Fruit fly (Drosophila melanogaster) whole organism, prepupa: ENCODE results near the gene CG43759.

Experiments used
- Blimp-1 ChIP-seq: fragments of 200-800 bp; sonication (Bioruptor generic); optimal IDR thresholded peaks from 3 replicates; lab custom pipeline; 2017; ENCODE audit warnings: missing biosample characterization, missing genetic modification characterization, mild to moderate bottlenecking, moderate library complexity, missing genetic modification reagents
- CG10631 ChIP-seq: fragments of 200-800 bp; sonication (Bioruptor generic); optimal IDR thresholded peaks from 2 replicates; lab custom pipeline; 2016; ENCODE audit warnings: missing biosample characterization, missing genetic modification characterization
- CG10669 ChIP-seq: fragments of 200-800 bp; sonication (Bioruptor generic); optimal IDR thresholded peaks from 3 replicates; lab custom pipeline; 2018; ENCODE audit warnings: missing biosample characterization, mild to moderate bottlenecking, missing genetic modification characterization, moderate library complexity
- CG11902 ChIP-seq: fragments of 200-800 bp; sonication (Bioruptor generic); optimal IDR thresholded peaks from 3 replicates; lab custom pipeline; 2016; ENCODE audit warnings: missing biosample characterization, missing genetic modification characterization
- CG15336 ChIP-seq: fragments of 200-800 bp; sonication (Bioruptor generic); IDR thresholded peaks from 2 replicates; pipeline ENCODE4 v1.3.6; 2022; ENCODE audit warnings: missing biosample characterization, missing genetic modification characterization
- CG32006 ChIP-seq: fragments of 200-800 bp; sonication (Bioruptor generic); optimal IDR thresholded peaks from 3 replicates; lab custom pipeline; 2017; ENCODE audit warnings: missing biosample characterization, mild to moderate bottlenecking, missing genetic modification characterization
- CG34406 ChIP-seq: fragments of 200-800 bp; sonication (Bioruptor generic); optimal IDR thresholded peaks from 3 replicates; lab custom pipeline; 2016; ENCODE audit warnings: missing biosample characterization, missing genetic modification characterization
- CG3919 ChIP-seq: fragments of 200-800 bp; sonication (Bioruptor generic); optimal IDR thresholded peaks from 3 replicates; lab custom pipeline; 2016; ENCODE audit warnings: missing biosample characterization, missing genetic modification characterization
- CG6163 ChIP-seq: fragments of 200-800 bp; sonication (Bioruptor generic); IDR thresholded peaks from 3 replicates; pipeline ENCODE4 v1.3.6; 2022; ENCODE audit warnings: missing biosample characterization, missing genetic modification characterization
- CG6276 ChIP-seq: fragments of 200-800 bp; sonication (Bioruptor generic); optimal IDR thresholded peaks from 2 replicates; lab custom pipeline; 2017; ENCODE audit warnings: missing biosample characterization, mild to moderate bottlenecking, missing genetic modification characterization
- CG6792 ChIP-seq: fragments of 200-800 bp; sonication (Bioruptor generic); optimal IDR thresholded peaks from 3 replicates; lab custom pipeline; 2016; ENCODE audit warnings: missing biosample characterization, missing genetic modification characterization
- CG6808 ChIP-seq: fragments of 200-800 bp; sonication (Bioruptor generic); optimal IDR thresholded peaks from 3 replicates; lab custom pipeline; 2017; ENCODE audit warnings: missing biosample characterization, missing genetic modification characterization, mild to moderate bottlenecking, moderate library complexity, missing genetic modification reagents
- CG6854 ChIP-seq: fragments of 200-800 bp; sonication (Bioruptor generic); optimal IDR thresholded peaks from 2 replicates; lab custom pipeline; 2017; ENCODE audit warnings: missing biosample characterization, mild to moderate bottlenecking, missing genetic modification characterization
- CG7368 ChIP-seq: fragments of 200-800 bp; sonication (Bioruptor generic); optimal IDR thresholded peaks from 3 replicates; lab custom pipeline; 2016; ENCODE audit warnings: missing biosample characterization, missing genetic modification characterization
- CG8119 ChIP-seq: fragments of 200-800 bp; sonication (Bioruptor generic); IDR thresholded peaks from 3 replicates; pipeline ENCODE4 v1.3.6; 2022; ENCODE audit warnings: missing biosample characterization, missing genetic modification characterization
- CG8319 ChIP-seq: fragments of 200-800 bp; sonication (Bioruptor generic); optimal IDR thresholded peaks from 3 replicates; lab custom pipeline; 2016; ENCODE audit warnings: missing biosample characterization, missing genetic modification characterization
- CG9139 ChIP-seq: fragments of 200-800 bp; sonication (Bioruptor generic); optimal IDR thresholded peaks from 3 replicates; lab custom pipeline; 2017; ENCODE audit warnings: missing biosample characterization, mild to moderate bottlenecking, missing genetic modification characterization
- Eip93F ChIP-seq: fragments of 200-800 bp; sonication (Bioruptor generic); optimal IDR thresholded peaks from 2 replicates; lab custom pipeline; 2016; ENCODE audit warnings: missing biosample characterization, mild to moderate bottlenecking, missing genetic modification characterization
- Ets96B ChIP-seq: fragments of 200-800 bp; optimal IDR thresholded peaks from 2 replicates; lab custom pipeline; 2019; ENCODE audit warnings: missing biosample characterization, mild to moderate bottlenecking, missing genetic modification characterization, moderate library complexity
- Gug ChIP-seq: fragments of 200-800 bp; sonication (Bioruptor generic); IDR thresholded peaks from 2 replicates; pipeline ENCODE4 v1.3.6; 2022; ENCODE audit warnings: missing biosample characterization, missing genetic modification characterization
- Hr39 ChIP-seq: fragments of 200-800 bp; sonication (Bioruptor generic); optimal IDR thresholded peaks from 2 replicates; lab custom pipeline; 2016; ENCODE audit warnings: missing biosample characterization, missing genetic modification characterization
- Met ChIP-seq: fragments of 200-800 bp; sonication (Bioruptor generic); optimal IDR thresholded peaks from 3 replicates; lab custom pipeline; 2016; ENCODE audit warnings: missing biosample characterization, missing genetic modification characterization
- Sox102F ChIP-seq: fragments of 200-800 bp; sonication (Bioruptor generic); optimal IDR thresholded peaks from 2 replicates; lab custom pipeline; 2016; ENCODE audit warnings: missing biosample characterization, mild to moderate bottlenecking, missing genetic modification characterization
- Sox15 ChIP-seq: fragments of 200-800 bp; sonication (Bioruptor generic); optimal IDR thresholded peaks from 3 replicates; lab custom pipeline; 2016; ENCODE audit warnings: missing biosample characterization, missing genetic modification characterization
- achi ChIP-seq: fragments of 200-800 bp; sonication (Bioruptor generic); optimal IDR thresholded peaks from 3 replicates; lab custom pipeline; 2016; ENCODE audit warnings: missing biosample characterization, missing genetic modification characterization
- dac ChIP-seq: fragments of 200-800 bp; sonication (Bioruptor generic); optimal IDR thresholded peaks from 2 replicates; lab custom pipeline; 2017; ENCODE audit warnings: missing biosample characterization, mild to moderate bottlenecking, missing genetic modification characterization
- dsx ChIP-seq: fragments of 200-800 bp; optimal IDR thresholded peaks from 3 replicates; lab custom pipeline; 2019; ENCODE audit warnings: missing biosample characterization, mild to moderate bottlenecking, missing genetic modification characterization, moderate library complexity; ENCODE audit not compliant: poor library complexity, severe bottlenecking
- fd59A ChIP-seq: fragments of 200-800 bp; sonication (Bioruptor generic); optimal IDR thresholded peaks from 2 replicates; lab custom pipeline; 2017; ENCODE audit warnings: missing biosample characterization, mild to moderate bottlenecking, missing genetic modification characterization, missing genetic modification reagents
- fkh ChIP-seq: fragments of 200-800 bp; sonication (Bioruptor generic); optimal IDR thresholded peaks from 3 replicates; lab custom pipeline; 2017; ENCODE audit warnings: missing biosample characterization, mild to moderate bottlenecking, missing genetic modification characterization, moderate library complexity
- lz ChIP-seq: fragments of 200-800 bp; sonication (Bioruptor generic); optimal IDR thresholded peaks from 3 replicates; lab custom pipeline; 2016; ENCODE audit warnings: missing biosample characterization, missing genetic modification characterization
- net ChIP-seq: fragments of 200-800 bp; sonication (Bioruptor generic); optimal IDR thresholded peaks from 3 replicates; lab custom pipeline; 2016; ENCODE audit warnings: missing biosample characterization, missing genetic modification characterization
- pdm3 ChIP-seq: fragments of 200-800 bp; sonication (Bioruptor generic); optimal IDR thresholded peaks from 3 replicates; lab custom pipeline; 2016; ENCODE audit warnings: missing biosample characterization, missing genetic modification characterization
- salr ChIP-seq, 2 experiments: fragments of 200-800 bp; sonication (Bioruptor generic); optimal IDR thresholded peaks; 3 replicates each; lab custom pipeline; 2016 to 2018; ENCODE audit warnings: missing biosample characterization in 2 of 2, missing genetic modification characterization in 2 of 2, mild to moderate bottlenecking in 1 of 2
- ss ChIP-seq, 2 experiments: fragments of 200-800 bp; sonication (Bioruptor generic); optimal IDR thresholded peaks; 2 replicates in 1 of 2; 3 replicates in 1 of 2; lab custom pipeline; 2017 to 2018; ENCODE audit warnings: mild to moderate bottlenecking in 2 of 2, missing biosample characterization in 2 of 2, missing genetic modification characterization in 2 of 2, moderate library complexity in 1 of 2
- svp ChIP-seq: fragments of 200-800 bp; sonication (Bioruptor generic); peaks from one replicate; lab custom pipeline; 2016; ENCODE audit warnings: missing biosample characterization, missing genetic modification characterization
- topi ChIP-seq: fragments of 200-800 bp; sonication (Bioruptor generic); optimal IDR thresholded peaks from 3 replicates; lab custom pipeline; 2016; ENCODE audit warnings: missing biosample characterization, missing genetic modification characterization
- vri ChIP-seq: fragments of 200-800 bp; sonication (Bioruptor generic); optimal IDR thresholded peaks from 3 replicates; lab custom pipeline; 2016; ENCODE audit warnings: missing biosample characterization, mild to moderate bottlenecking, missing genetic modification characterization

CG43759 gene

DNA sequence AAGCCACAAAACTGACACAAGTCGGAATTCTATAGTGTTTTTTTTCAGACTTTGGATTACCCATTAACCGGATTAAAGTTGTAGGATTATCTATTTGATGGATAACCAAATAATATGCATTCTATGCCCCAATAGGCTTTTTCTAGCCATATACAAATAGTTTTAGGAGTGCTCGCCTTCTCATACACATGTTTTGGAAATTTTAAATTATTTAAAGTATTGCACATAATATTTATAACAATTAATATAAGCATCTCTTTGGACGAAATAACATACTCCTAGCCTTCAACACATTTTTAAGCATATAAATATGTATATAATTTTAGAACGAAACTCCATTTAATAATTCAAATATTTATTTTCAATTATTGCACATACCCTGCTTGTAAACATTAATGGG, 705 bp upstream of the CG43759 start (continued):
- TF ChIP-seq dsx (GFP tag; lab: Kevin White, UChicago) (peak; percentile 49), net (peak; percentile 25), salr (GFP tag; optimal IDR thresholded peaks at IDR 0.05; lab: Kevin White, UChicago) (peak; percentile 1 to 18), CG34406 (GFP tag; lab: Kevin White, UChicago) (peak; percentile 32), CG10631 (GFP tag; lab: Kevin White, UChicago) (peak; percentile 58), achi (GFP tag; lab: Kevin White, UChicago) (peak; percentile 39), CG15336 (GFP tag; lab: Robert Waterston, UW) (no peak), vri (GFP tag; lab: Kevin White, UChicago) (no peak), Eip93F (GFP tag; lab: Kevin White, UChicago) (no peak), CG9139 (GFP tag; lab: Kevin White, UChicago) (peak; percentile 27), CG8119 (no peak), CG11902 (GFP tag; lab: Kevin White, UChicago) (peak; percentile 3), svp (GFP tag; lab: Kevin White, UChicago) (peak; percentile 71), topi (GFP tag; lab: Kevin White, UChicago) (peak; percentile 24), Sox102F (no peak), CG6276 (GFP tag; lab: Kevin White, UChicago) (peak; percentile 31), Ets96B (tag; lab: Kevin White, UChicago) (peak; percentile 59)

DNA sequence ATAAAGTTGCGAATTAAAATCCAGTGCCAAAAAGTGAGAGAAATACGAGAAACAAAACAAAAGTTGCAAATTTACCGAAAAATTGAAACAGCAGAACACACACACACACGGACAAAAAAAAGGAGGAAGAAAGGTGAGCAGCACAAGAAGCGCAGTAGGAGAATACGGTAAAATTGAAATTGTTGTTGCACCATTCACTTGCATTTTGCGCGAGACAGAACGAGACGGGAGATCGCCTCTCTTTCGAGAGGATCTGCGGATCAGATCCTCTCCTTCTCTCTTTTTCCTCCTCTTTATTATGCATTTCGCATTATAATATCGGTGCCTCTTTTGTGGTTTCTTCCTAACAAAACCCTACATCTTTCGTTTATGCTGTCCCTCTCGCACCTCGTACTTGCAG, 733 bp downstream of the CG43759 start:
- no peak for TF ChIP-seq vri (GFP tag; lab: Kevin White, UChicago)
- TF ChIP-seq CG8119: no peak
- no peak for TF ChIP-seq pdm3 (GFP tag; lab: Kevin White, UChicago)
- no peak for TF ChIP-seq CG6792
- TF ChIP-seq CG3919 (GFP tag; lab: Kevin White, UChicago): no peak
- no peak for TF ChIP-seq lz (GFP tag; lab: Kevin White, UChicago)
- TF ChIP-seq fd59A (GFP tag; lab: Kevin White, UChicago): no peak
- no peak for TF ChIP-seq Hr39
- TF ChIP-seq CG11902 (GFP tag; lab: Kevin White, UChicago): no peak
- TF ChIP-seq CG6276 (GFP tag; lab: Kevin White, UChicago): no peak
- TF ChIP-seq svp (GFP tag; lab: Kevin White, UChicago): no peak
- TF ChIP-seq CG6808: no peak
- no peak for TF ChIP-seq CG7368 (GFP tag; lab: Kevin White, UChicago)

DNA sequence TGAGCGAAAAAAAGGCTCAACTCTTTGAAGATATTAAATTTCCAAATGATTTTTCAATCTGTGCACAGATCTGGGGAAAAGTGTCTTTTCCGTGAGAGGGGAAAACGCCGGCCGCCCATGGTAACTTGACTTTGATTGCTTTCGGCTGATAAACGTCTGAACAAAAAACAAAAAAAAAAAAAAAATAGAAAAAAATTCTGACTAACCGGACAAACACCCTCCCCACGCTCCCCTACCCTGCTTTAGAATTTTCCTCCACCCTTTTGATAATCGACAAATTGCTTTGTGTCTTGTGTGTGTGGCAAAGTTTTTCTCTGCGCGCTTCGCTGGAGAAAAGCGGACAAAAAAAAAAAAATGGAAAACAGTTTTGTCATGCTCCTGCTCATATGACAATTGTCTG, 3.3 kb downstream of the CG43759 start:
- TF ChIP-seq fkh (GFP tag; lab: Kevin White, UChicago) (no peak), Ets96B (tag; lab: Kevin White, UChicago) (no peak), ss (GFP tag; optimal IDR thresholded peaks at IDR 0.05; lab: Kevin White, UChicago) (no peak), dac (GFP tag; lab: Kevin White, UChicago) (no peak), Sox15 (GFP tag; lab: Kevin White, UChicago) (no peak), CG3919 (GFP tag; lab: Kevin White, UChicago) (no peak), Gug (GFP tag; lab: Robert Waterston, UW) (no peak), CG6163 (GFP tag; lab: Robert Waterston, UW) (no peak), CG6854 (GFP tag; lab: Kevin White, UChicago) (no peak), Sox102F (no peak), Eip93F (GFP tag; lab: Kevin White, UChicago) (no peak), Blimp-1 (GFP tag; lab: Kevin White, UChicago) (no peak), Met (no peak)

DNA sequence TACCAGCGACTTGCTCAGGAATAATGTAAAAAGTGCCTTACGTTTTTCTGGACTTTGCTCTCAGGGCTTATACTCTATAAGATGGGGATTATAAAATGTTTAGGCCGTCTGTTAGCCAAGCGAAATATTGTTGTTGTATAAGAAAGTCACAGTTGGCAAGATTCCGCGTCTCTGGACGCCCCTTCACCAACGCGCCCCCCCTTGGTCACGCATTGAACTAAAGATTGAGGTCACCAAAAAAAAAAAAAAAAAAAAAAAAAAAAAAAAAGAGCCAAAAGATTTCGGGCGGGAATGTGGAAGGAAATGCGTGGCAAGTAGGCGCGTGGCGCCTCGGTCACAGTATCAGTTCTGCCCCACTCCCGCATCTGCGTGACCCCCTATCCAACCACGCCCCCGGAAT, 4.7 kb downstream of the CG43759 start:
- TF ChIP-seq CG8319 (GFP tag; lab: Kevin White, UChicago) (peak; percentile 43), Ets96B (tag; lab: Kevin White, UChicago) (no peak), topi (GFP tag; lab: Kevin White, UChicago) (peak; percentile 0), CG34406 (GFP tag; lab: Kevin White, UChicago) (no peak), svp (GFP tag; lab: Kevin White, UChicago) (peak; percentile 65), CG10669 (no peak), CG32006 (GFP tag; lab: Kevin White, UChicago) (no peak)
